Worm (Caenorhabditis elegans) whole organism, young adult: ENCODE measurements around the gene glb-2.

Experiments used
- D2030.7 ChIP-seq: fragments of 200-800 bp; sonication (Bioruptor generic); IDR thresholded peaks from 2 replicates; pipeline ENCODE4 v1.3.6; 2022; ENCODE audit warnings: missing genetic modification reagents, missing genetic modification characterization, missing compliant biosample characterization
- F33H1.4 ChIP-seq: fragments of 200-800 bp; sonication (Bioruptor generic); IDR thresholded peaks from 2 replicates; pipeline ENCODE4 v1.3.6; 2022; ENCODE audit warnings: missing genetic modification reagents, missing genetic modification characterization, missing compliant biosample characterization
- F52B5.7 ChIP-seq: sonication (generic microtip); optimal IDR thresholded peaks from 2 replicates; lab custom pipeline; 2016; ENCODE audit warnings: mild to moderate bottlenecking, missing genetic modification characterization, missing compliant biosample characterization
- lin-26 ChIP-seq: fragments of 200-800 bp; sonication (Bioruptor generic); IDR thresholded peaks from 2 replicates; pipeline ENCODE4 v1.3.6; 2022; ENCODE audit warnings: missing genetic modification reagents, missing genetic modification characterization, missing compliant biosample characterization
- mel-28 ChIP-seq: sonication (generic microtip); optimal IDR thresholded peaks from 2 replicates; lab custom pipeline; 2016; ENCODE audit warnings: borderline replicate concordance, mild to moderate bottlenecking, missing genetic modification characterization, missing compliant biosample characterization
- mes-4 ChIP-seq: sonication (generic microtip); optimal IDR thresholded peaks from 2 replicates; lab custom pipeline; 2016; ENCODE audit warnings: missing genotype, missing genetic modification characterization, missing compliant biosample characterization
- snpc-4 ChIP-seq, 5 experiments: fragments of 150-350 bp in 1 of 5; sonication (generic microtip) in 4 of 5; optimal IDR thresholded peaks; 2 replicates each; lab custom pipeline; 2014 to 2018; ENCODE audit warnings: missing genetic modification characterization in 5 of 5, missing biosample characterization in 3 of 5, antibody characterized with exemption in 2 of 5, mild to moderate bottlenecking in 2 of 5, missing compliant biosample characterization in 2 of 5, missing genotype in 2 of 5, moderate library complexity in 2 of 5, missing genetic modification reagents in 1 of 5
- somi-1 ChIP-seq: fragments of 200-800 bp; sonication (Bioruptor generic); optimal IDR thresholded peaks from 2 replicates; lab custom pipeline; 2018; ENCODE audit warnings: mild to moderate bottlenecking, missing genetic modification characterization, missing compliant biosample characterization
- unc-130 ChIP-seq: sonication (generic microtip); optimal IDR thresholded peaks from 2 replicates; lab custom pipeline; 2016; ENCODE audit warnings: missing genetic modification reagents, missing genetic modification characterization, missing compliant biosample characterization

- TF ChIP-seq snpc-4 (GFP tag; optimal IDR thresholded peaks at IDR 0.05; lab: Kevin White, UChicago) (no peak), snpc-4 (tag; optimal IDR thresholded peaks at IDR 0.05; lab: Kevin White, UChicago) (no peak), somi-1 (no peak), F52B5.7 (tag; lab: Kevin White, UChicago) (no peak), mes-4 (tag; lab: Kevin White, UChicago) (no peak), lin-26 (GFP tag; lab: Robert Waterston, UW) (no peak), D2030.7 (GFP tag; lab: Robert Waterston, UW) (no peak), mel-28 (tag; lab: Kevin White, UChicago) (no peak), unc-130 (GFP tag; lab: Kevin White, UChicago) (no peak), F33H1.4 (GFP tag; lab: Robert Waterston, UW) (no peak)
Measured at ce11 chrIV:7305325-7305724, 42.3 kb upstream of the glb-2 start, which contains the start of gene npr-27.
